Worm (Caenorhabditis elegans) whole organism, L3 larva: Measurements from ENCODE around the gene soc-2.

Experiments
- aly-2 ChIP-seq: fragments of 150-350 bp; optimal IDR thresholded peaks from 2 replicates; lab custom pipeline; 2014; ENCODE audit warnings: missing biosample characterization, missing genetic modification characterization
- elt-1 ChIP-seq: fragments of 150-350 bp; optimal IDR thresholded peaks from 2 replicates; lab custom pipeline; 2014; ENCODE audit warnings: missing biosample characterization, missing genetic modification characterization
- elt-2 ChIP-seq: sonication (generic microtip); optimal IDR thresholded peaks from 2 replicates; lab custom pipeline; 2016; ENCODE audit warnings: missing genetic modification reagents, mild to moderate bottlenecking, missing genetic modification characterization, missing compliant biosample characterization
- elt-3 ChIP-seq, 3 experiments: fragments of 150-350 bp in 1 of 3; sonication (generic microtip) in 2 of 3; optimal IDR thresholded peaks; 2 replicates in 2 of 3; 4 replicates in 1 of 3; lab custom pipeline; 2014 to 2017; ENCODE audit warnings: missing biosample characterization in 3 of 3, missing genetic modification characterization in 3 of 3
- fkh-10 ChIP-seq: sonication (generic microtip); optimal IDR thresholded peaks from 2 replicates; lab custom pipeline; 2017; ENCODE audit warnings: missing biosample characterization, missing genetic modification reagents, missing genetic modification characterization
- lsy-12 ChIP-seq: sonication (generic microtip); optimal IDR thresholded peaks from 2 replicates; lab custom pipeline; 2016; ENCODE audit warnings: mild to moderate bottlenecking, missing genetic modification characterization, missing compliant biosample characterization
- nhr-12 ChIP-seq: fragments of 150-350 bp; optimal IDR thresholded peaks from 2 replicates; lab custom pipeline; 2014; ENCODE audit warnings: missing biosample characterization, missing genetic modification characterization
- nhr-28 ChIP-seq: fragments of 150-350 bp; optimal IDR thresholded peaks from 2 replicates; lab custom pipeline; 2014; ENCODE audit warnings: missing biosample characterization, missing genetic modification characterization
- nhr-76 ChIP-seq: fragments of 150-350 bp; sonication (generic microtip); optimal IDR thresholded peaks from 5 replicates; lab custom pipeline; 2014; ENCODE audit warnings: missing biosample characterization, missing genetic modification characterization
- nhr-77 ChIP-seq: fragments of 150-350 bp; optimal IDR thresholded peaks from 2 replicates; lab custom pipeline; 2014; ENCODE audit warnings: missing biosample characterization, missing genetic modification characterization
- snpc-4 ChIP-seq: fragments of 150-350 bp; optimal IDR thresholded peaks from 2 replicates; lab custom pipeline; 2014; ENCODE audit warnings: missing biosample characterization, missing genetic modification characterization
- tbx-2 ChIP-seq: sonication (generic microtip); optimal IDR thresholded peaks from 2 replicates; lab custom pipeline; 2016; ENCODE audit warnings: mild to moderate bottlenecking, missing genetic modification characterization, missing compliant biosample characterization
- ztf-4 ChIP-seq: fragments of 150-350 bp; optimal IDR thresholded peaks from 2 replicates; lab custom pipeline; 2014; ENCODE audit warnings: missing biosample characterization, missing genetic modification characterization

- TF ChIP-seq elt-1 (tag; lab: Kevin White, UChicago), result no peak
- TF ChIP-seq elt-2, result peak; percentile 66
- TF ChIP-seq nhr-77 (tag; lab: Kevin White, UChicago), result no peak
- no peak for TF ChIP-seq nhr-76 (tag; lab: Kevin White, UChicago)
- TF ChIP-seq elt-3 (tag; optimal IDR thresholded peaks at IDR 0.05; lab: Kevin White, UChicago), result no peak
- no peak for TF ChIP-seq fkh-10 (GFP tag; lab: Kevin White, UChicago)
- no peak for TF ChIP-seq snpc-4 (tag; lab: Kevin White, UChicago)
- TF ChIP-seq aly-2 (tag; lab: Kevin White, UChicago), result no peak
- no peak for TF ChIP-seq ztf-4 (tag; lab: Kevin White, UChicago)
- TF ChIP-seq lsy-12 (tag; lab: Kevin White, UChicago), result no peak
- no peak for TF ChIP-seq nhr-28
- TF ChIP-seq tbx-2 (tag; lab: Kevin White, UChicago), result no peak
- TF ChIP-seq nhr-12, result no peak
Observed at ce11 chrIV:5082900-5083530, 69.3 kb downstream of the soc-2 start, which contains the start of gene pygo-1.
